Fruit fly (Drosophila melanogaster) whole organism, wandering third instar larva: ENCODE data around the gene CG3386.

Experiments used
- Abd-B ChIP-seq: fragments of >200 bp; optimal IDR thresholded peaks from 2 replicates; lab custom pipeline; 2017; ENCODE audit warnings: missing biosample characterization, missing genetic modification characterization
- Dfd ChIP-seq: fragments of >200 bp; optimal IDR thresholded peaks from 2 replicates; lab custom pipeline; 2017; ENCODE audit warnings: missing biosample characterization, missing genetic modification characterization
- HLH106 ChIP-seq: fragments of 200-800 bp; optimal IDR thresholded peaks from 3 replicates; lab custom pipeline; 2019; ENCODE audit warnings: missing biosample characterization, mild to moderate bottlenecking, missing genetic modification characterization, moderate library complexity
- Hnf4 ChIP-seq: fragments of 200-800 bp; sonication (Bioruptor generic); optimal IDR thresholded peaks from 2 replicates; lab custom pipeline; 2016; ENCODE audit warnings: missing biosample characterization, mild to moderate bottlenecking, missing genetic modification characterization
- Hr78 ChIP-seq: fragments of >200 bp; optimal IDR thresholded peaks from 2 replicates; lab custom pipeline; 2017; ENCODE audit warnings: missing biosample characterization, missing genetic modification characterization
- Jra ChIP-seq: sonication (Bioruptor generic); optimal IDR thresholded peaks from 2 replicates; lab custom pipeline; 2016; ENCODE audit warnings: missing biosample characterization, missing genetic modification characterization
- Myc ChIP-seq: fragments of >200 bp; optimal IDR thresholded peaks from 2 replicates; lab custom pipeline; 2017
- br ChIP-seq: fragments of 200-800 bp; sonication (Bioruptor generic); optimal IDR thresholded peaks from 2 replicates; lab custom pipeline; 2016; ENCODE audit warnings: missing biosample characterization, missing genetic modification characterization
- brk ChIP-seq: fragments of 200-800 bp; sonication (Bioruptor generic); optimal IDR thresholded peaks from 2 replicates; lab custom pipeline; 2016; ENCODE audit warnings: missing biosample characterization, mild to moderate bottlenecking, missing genetic modification characterization
- dsf ChIP-seq: sonication (Bioruptor generic); optimal IDR thresholded peaks from 2 replicates; lab custom pipeline; 2016; ENCODE audit warnings: missing biosample characterization, missing genetic modification characterization, borderline replicate concordance
- ey ChIP-seq: fragments of 200-800 bp; sonication (Bioruptor generic); optimal IDR thresholded peaks from 2 replicates; lab custom pipeline; 2016; ENCODE audit warnings: missing biosample characterization, missing genetic modification characterization
- h ChIP-seq: fragments of 200-800 bp; sonication (Bioruptor generic); optimal IDR thresholded peaks from 3 replicates; lab custom pipeline; 2016; ENCODE audit warnings: missing biosample characterization, mild to moderate bottlenecking, missing genetic modification characterization
- jim ChIP-seq: fragments of 175-275, 200-325 bp; sonication (Bioruptor generic); optimal IDR thresholded peaks from 2 replicates; lab custom pipeline; 2016; ENCODE audit warnings: missing biosample characterization, mild to moderate bottlenecking, missing genetic modification characterization
- psq ChIP-seq: fragments of 200-800 bp; sonication (Bioruptor generic); optimal IDR thresholded peaks from 3 replicates; lab custom pipeline; 2017; ENCODE audit warnings: missing biosample characterization, mild to moderate bottlenecking, missing genetic modification characterization, moderate library complexity

DNA sequence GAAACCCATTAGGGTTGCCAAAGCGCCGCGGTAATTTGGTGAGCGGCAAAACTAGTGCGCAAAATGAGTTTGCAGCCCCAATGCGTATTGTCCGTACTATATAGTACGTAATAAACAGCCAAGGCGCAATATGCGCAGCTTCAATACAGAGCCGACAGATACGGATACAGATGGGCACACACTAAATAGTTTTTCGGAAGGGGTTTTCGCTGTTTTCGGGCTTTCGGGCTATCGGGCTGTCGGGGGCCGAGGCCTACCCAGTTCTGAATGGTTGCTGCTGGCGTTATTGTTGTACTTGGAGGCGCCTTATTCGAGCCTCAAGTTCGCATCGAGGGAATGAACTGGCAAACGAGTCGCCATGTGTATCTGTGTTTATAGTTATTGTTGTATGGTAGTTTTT is 51.6 kb downstream of the CG3386 start:
- TF ChIP-seq h, result no peak
- no peak for TF ChIP-seq Abd-B (GFP tag; lab: Kevin White, UChicago)
- no peak for TF ChIP-seq Myc (lab: Kevin White, UChicago)
- no peak for TF ChIP-seq ey
- no peak for TF ChIP-seq psq (GFP tag; lab: Kevin White, UChicago)
- TF ChIP-seq dsf, result no peak
- TF ChIP-seq brk (GFP tag; lab: Kevin White, UChicago), result no peak
- no peak for TF ChIP-seq Dfd (GFP tag; lab: Kevin White, UChicago)
- no peak for TF ChIP-seq br (GFP tag; lab: Kevin White, UChicago)
- no peak for TF ChIP-seq Jra
- no peak for TF ChIP-seq Hnf4
- TF ChIP-seq HLH106 (tag; lab: Kevin White, UChicago), result no peak
- no peak for TF ChIP-seq jim (GFP tag; lab: Kevin White, UChicago)
- no peak for TF ChIP-seq Hr78
